Worm (Caenorhabditis elegans): Measurements from ENCODE around the gene cal-7.

Gene cal-7

ce11 chrV:9731852-9732251, 2.1 kb upstream of the cal-7 start:
- TF ChIP-seq F52B5.7 (tag; optimal IDR thresholded peaks at IDR 0.05) (no peak), repo-1 (tag; optimal IDR thresholded peaks at IDR 0.05) (no peak), atf-7 (tag; optimal IDR thresholded peaks at IDR 0.05) (no peak), dox-1 (GFP tag; IDR thresholded peaks at IDR 0.05) (no peak), bed-1 (GFP tag; IDR thresholded peaks at IDR 0.05) (no peak), tbx-9 (tag; optimal IDR thresholded peaks at IDR 0.05; ENCODE audit: borderline replicate concordance) (no peak), ztf-26 (tag; optimal IDR thresholded peaks at IDR 0.05) (no peak), T07F8.4 (tag; optimal IDR thresholded peaks at IDR 0.05) (no peak), hlh-26 (GFP tag; conservative IDR thresholded peaks at IDR 0.05) (no peak), ceh-91 (GFP tag; IDR thresholded peaks at IDR 0.05) (no peak), ama-1 (optimal IDR thresholded peaks at IDR 0.05) (peak; percentile 52), ama-1 (GFP tag; optimal IDR thresholded peaks at IDR 0.05) (no peak), Y53G8AR.9 (GFP tag; conservative IDR thresholded peaks at IDR 0.05) (no peak), madf-3 (GFP tag; IDR thresholded peaks at IDR 0.05) (no peak), ceh-58 (GFP tag; IDR thresholded peaks at IDR 0.05) (no peak), egrh-3 (GFP tag; IDR thresholded peaks at IDR 0.05) (no peak), cebp-2 (GFP tag; IDR thresholded peaks at IDR 0.05) (no peak), hmg-20 (GFP tag; IDR thresholded peaks at IDR 0.05) (0 out of 2 replicates have a peak, but pooled peaks have one; percentile 4), bed-2 (GFP tag; IDR thresholded peaks at IDR 0.05) (no peak), athp-1 (tag; optimal IDR thresholded peaks at IDR 0.05) (no peak), rpc-1 (optimal IDR thresholded peaks at IDR 0.05) (no peak), rpc-1 (tag; optimal IDR thresholded peaks at IDR 0.05) (no peak), somi-1 (GFP tag; optimal IDR thresholded peaks at IDR 0.05) (no peak), nhr-80 (tag; optimal IDR thresholded peaks at IDR 0.05) (no peak), madf-10 (tag; optimal IDR thresholded peaks at IDR 0.05) (no peak), F10E7.11 (tag; optimal IDR thresholded peaks at IDR 0.05) (no peak), nfyb-1 (GFP tag; IDR thresholded peaks at IDR 0.05) (peak; percentile 31; the same call in 1 of the 2 replicates), him-1 (tag; optimal IDR thresholded peaks at IDR 0.05) (no peak), aptf-3 (GFP tag; IDR thresholded peaks at IDR 0.05) (no peak), zim-3 (tag; optimal IDR thresholded peaks at IDR 0.05) (peak; percentile 1)

ce11 chrV:9737287-9737686, 3.4 kb downstream of the cal-7 start, which contains the start of gene aqp-4:
TSS of gene aqp-4 (plus strand) at chrV:9737556.
- TF ChIP-seq nhr-80 (tag; optimal IDR thresholded peaks at IDR 0.05) (peak; percentile 64), xnd-1 (tag; optimal IDR thresholded peaks at IDR 0.05) (no peak), F57A8.1 (GFP tag; optimal IDR thresholded peaks at IDR 0.05) (no peak), ceh-100 (GFP tag; IDR thresholded peaks at IDR 0.05) (no peak)

- peak; percentile 48 for TF ChIP-seq nhr-80 (tag; optimal IDR thresholded peaks at IDR 0.05)
- TF ChIP-seq repo-1 (tag; optimal IDR thresholded peaks at IDR 0.05): no peak
These were observed 4.3 kb downstream of the cal-7 start for ce11 chrV:9738077-9738705.

- TF ChIP-seq ccch-3 (GFP tag; optimal IDR thresholded peaks at IDR 0.05) (no peak), ama-1 (optimal IDR thresholded peaks at IDR 0.05) (no peak), ama-1 (GFP tag; optimal IDR thresholded peaks at IDR 0.05) (no peak), ets-4 (GFP tag; optimal IDR thresholded peaks at IDR 0.05) (no peak), nfya-1 (tag; optimal IDR thresholded peaks at IDR 0.05; ENCODE audit: borderline replicate concordance, insufficient read depth) (no peak), lin-35 (GFP tag; optimal IDR thresholded peaks at IDR 0.05) (no peak), cebp-2 (GFP tag; IDR thresholded peaks at IDR 0.05) (no peak), ekl-4 (GFP tag; IDR thresholded peaks at IDR 0.05) (no peak), unc-130 (GFP tag; optimal IDR thresholded peaks at IDR 0.05) (no peak), F49E8.2 (tag; optimal IDR thresholded peaks at IDR 0.05; ENCODE audit: insufficient read depth) (no peak), sea-2 (GFP tag; IDR thresholded peaks at IDR 0.05) (no peak), F37B4.10 (GFP tag; IDR thresholded peaks at IDR 0.05) (no peak), ztf-28 (GFP tag; IDR thresholded peaks at IDR 0.05) (no peak), F10E7.11 (tag; optimal IDR thresholded peaks at IDR 0.05) (no peak), Y95B8A.8 (GFP tag; IDR thresholded peaks at IDR 0.05) (no peak), akir-1 (GFP tag; optimal IDR thresholded peaks at IDR 0.05) (no peak), mxl-1 (tag; optimal IDR thresholded peaks at IDR 0.05) (no peak), hmg-1.2 (GFP tag; IDR thresholded peaks at IDR 0.05) (no peak)
These were observed 5.5 kb downstream of the cal-7 start, which contains the start of gene marc-1 for ce11 chrV:9739402-9739801. TSS of gene marc-1 (plus strand) at chrV:9739702.
